Fruit fly (Drosophila melanogaster) whole organism, embryonic: Measurements from ENCODE around the gene Spase25.

Experiments used
- Aef1 ChIP-seq: fragments of 200-800 bp; sonication (Bioruptor generic); IDR thresholded peaks from 3 replicates; pipeline ENCODE4 v1.3.6; 2022; ENCODE audit warnings: missing biosample characterization, missing genetic modification characterization
- CG11085 ChIP-seq: fragments of 200-800 bp; sonication (Bioruptor generic); IDR thresholded peaks from 2 replicates; pipeline ENCODE4 v1.3.6; 2022; ENCODE audit warnings: missing biosample characterization, missing genetic modification characterization
- CG11093 ChIP-seq: fragments of 200-800 bp; sonication (Bioruptor generic); IDR thresholded peaks from 3 replicates; pipeline ENCODE4 v1.3.6; 2022; ENCODE audit warnings: missing biosample characterization, missing genetic modification characterization
- CG11398 ChIP-seq: fragments of 200-800 bp; sonication (Bioruptor generic); optimal IDR thresholded peaks from 2 replicates; lab custom pipeline; 2016; ENCODE audit warnings: missing biosample characterization, missing genetic modification characterization
- CG13123 ChIP-seq: fragments of 200-800 bp; sonication (Bioruptor generic); optimal IDR thresholded peaks from 2 replicates; lab custom pipeline; 2016; ENCODE audit warnings: missing biosample characterization, missing genetic modification characterization
- CG13424 ChIP-seq: fragments of 200-800 bp; sonication (Bioruptor generic); optimal IDR thresholded peaks from 2 replicates; lab custom pipeline; 2019; ENCODE audit warnings: missing biosample characterization, mild to moderate bottlenecking, missing genetic modification characterization, moderate library complexity
- CG15479 ChIP-seq: fragments of 200-800 bp; sonication (Bioruptor generic); optimal IDR thresholded peaks from 3 replicates; lab custom pipeline; 2019; ENCODE audit warnings: missing biosample characterization, mild to moderate bottlenecking, missing genetic modification characterization, moderate library complexity
- CG17186 ChIP-seq: fragments of 200-800 bp; sonication (Bioruptor generic); optimal IDR thresholded peaks from 3 replicates; lab custom pipeline; 2017; ENCODE audit warnings: missing biosample characterization, missing genetic modification reagents, missing genetic modification characterization
- CG2199 ChIP-seq: fragments of 200-800 bp; sonication (Bioruptor generic); IDR thresholded peaks from 3 replicates; pipeline ENCODE4 v1.3.6; 2022; ENCODE audit warnings: missing biosample characterization, missing genetic modification characterization
- CG30020 ChIP-seq: fragments of 200-800 bp; optimal IDR thresholded peaks from 2 replicates; lab custom pipeline; 2019; ENCODE audit warnings: missing biosample characterization, mild to moderate bottlenecking, missing genetic modification characterization, moderate library complexity
- CG30431 ChIP-seq: fragments of 200-800 bp; sonication (Bioruptor generic); optimal IDR thresholded peaks from 2 replicates; lab custom pipeline; 2017; ENCODE audit warnings: missing biosample characterization, missing genetic modification characterization
- CG33557 ChIP-seq: fragments of 200-800 bp; sonication (Bioruptor generic); optimal IDR thresholded peaks from 2 replicates; lab custom pipeline; 2019; ENCODE audit warnings: missing biosample characterization, mild to moderate bottlenecking, missing genetic modification characterization, moderate library complexity
- CG34376 ChIP-seq: fragments of 200-800 bp; sonication (Bioruptor generic); optimal IDR thresholded peaks from 2 replicates; lab custom pipeline; 2018; ENCODE audit warnings: missing biosample characterization, mild to moderate bottlenecking, missing genetic modification characterization
- CG34422 ChIP-seq: fragments of 200-800 bp; sonication (Bioruptor generic); IDR thresholded peaks from 3 replicates; pipeline ENCODE4 v1.3.6; 2022; ENCODE audit warnings: missing biosample characterization, missing genetic modification characterization
- CG3995 ChIP-seq: fragments of 200-800 bp; sonication (Bioruptor generic); optimal IDR thresholded peaks from 3 replicates; lab custom pipeline; 2016; ENCODE audit warnings: missing biosample characterization, missing genetic modification characterization
- CTCF ChIP-seq: fragments of 200-800 bp; sonication (Bioruptor generic); optimal IDR thresholded peaks from 2 replicates; lab custom pipeline; 2017; ENCODE audit warnings: missing biosample characterization, mild to moderate bottlenecking, missing genetic modification characterization, moderate library complexity
- Dek ChIP-seq: fragments of 200-800 bp; sonication (Bioruptor generic); optimal IDR thresholded peaks from 3 replicates; lab custom pipeline; 2019; ENCODE audit warnings: missing biosample characterization, mild to moderate bottlenecking, missing genetic modification characterization, moderate library complexity
- Ets65A ChIP-seq: fragments of 200-800 bp; sonication (Bioruptor generic); peaks from one replicate; lab custom pipeline; 2016; ENCODE audit warnings: missing biosample characterization, missing genetic modification characterization
- Fer3 ChIP-seq: fragments of 200-800 bp; sonication (Bioruptor generic); optimal IDR thresholded peaks from 2 replicates; lab custom pipeline; 2018; ENCODE audit warnings: missing biosample characterization, mild to moderate bottlenecking, missing genetic modification characterization, moderate library complexity
- Gsc ChIP-seq: fragments of 200-800 bp; sonication (Bioruptor generic); IDR thresholded peaks from 2 replicates; pipeline ENCODE4 v1.3.6; 2022; ENCODE audit warnings: missing biosample characterization, missing genetic modification characterization
- HLH54F ChIP-seq: fragments of 200-800 bp; sonication (Bioruptor generic); optimal IDR thresholded peaks from 3 replicates; lab custom pipeline; 2016; ENCODE audit warnings: missing biosample characterization, missing genetic modification characterization
- Hand ChIP-seq: fragments of 200-800 bp; sonication (Bioruptor generic); optimal IDR thresholded peaks from 2 replicates; lab custom pipeline; 2017; ENCODE audit warnings: mild to moderate bottlenecking, missing biosample characterization, missing genetic modification reagents, missing genetic modification characterization
- HmgZ ChIP-seq: fragments of 200-800 bp; sonication (Bioruptor generic); optimal IDR thresholded peaks from 2 replicates; lab custom pipeline; 2018; ENCODE audit warnings: missing biosample characterization, mild to moderate bottlenecking, missing genetic modification characterization
- Hr3 ChIP-seq: fragments of 200-800 bp; sonication (Bioruptor generic); optimal IDR thresholded peaks from 3 replicates; lab custom pipeline; 2016; ENCODE audit warnings: missing biosample characterization, missing genetic modification characterization
- Hr78 ChIP-seq, 2 experiments: fragments of 200-800 bp in 1 of 2; fragments of >200 bp in 1 of 2; sonication (Bioruptor generic) in 1 of 2; optimal IDR thresholded peaks; 2 replicates each; lab custom pipeline; 2017 to 2019; ENCODE audit warnings: missing biosample characterization in 2 of 2, missing genetic modification characterization in 2 of 2, mild to moderate bottlenecking in 1 of 2, moderate library complexity in 1 of 2
- MTF-1 ChIP-seq: fragments of 200-800 bp; sonication (Bioruptor generic); optimal IDR thresholded peaks from 2 replicates; lab custom pipeline; 2018; ENCODE audit warnings: missing biosample characterization, mild to moderate bottlenecking, missing genetic modification characterization, borderline replicate concordance
- Med ChIP-seq: fragments of 200-800 bp; sonication (Bioruptor generic); peaks from one replicate; lab custom pipeline; 2016; ENCODE audit warnings: missing biosample characterization, missing genetic modification characterization, mild to moderate bottlenecking, inconsistent platforms, moderate library complexity
- Pdp1 ChIP-seq, 2 experiments: fragments of 200-800 bp; sonication (Bioruptor generic); optimal IDR thresholded peaks; 3 replicates each; lab custom pipeline; 2016; ENCODE audit warnings: missing biosample characterization in 2 of 2, missing genetic modification characterization in 2 of 2, mild to moderate bottlenecking in 1 of 2, moderate library complexity in 1 of 2
- Sox100B ChIP-seq: fragments of 200-800 bp; sonication (Bioruptor generic); optimal IDR thresholded peaks from 3 replicates; lab custom pipeline; 2018; ENCODE audit warnings: missing biosample characterization, mild to moderate bottlenecking, missing genetic modification characterization
- Stat92E ChIP-seq, 3 experiments: fragments of >200 bp in 2 of 3; fragments of 200-800 bp in 1 of 3; sonication (Bioruptor generic) in 1 of 3; optimal IDR thresholded peaks; 2 replicates each; lab custom pipeline; 2017 to 2019; ENCODE audit warnings: missing biosample characterization in 3 of 3, missing genetic modification characterization in 3 of 3, mild to moderate bottlenecking in 1 of 3, moderate library complexity in 1 of 3
- bbx ChIP-seq: fragments of 200-800 bp; sonication (Bioruptor generic); IDR thresholded peaks from 2 replicates; pipeline ENCODE4 v1.3.6; 2022; ENCODE audit warnings: missing biosample characterization, missing genetic modification characterization; ENCODE audit not compliant: partially characterized antibody
- cg ChIP-seq: fragments of 200-800 bp; sonication (Bioruptor generic); optimal IDR thresholded peaks from 3 replicates; lab custom pipeline; 2019; ENCODE audit warnings: missing biosample characterization, mild to moderate bottlenecking, missing genetic modification characterization, moderate library complexity
- esg ChIP-seq: fragments of 200-800 bp; sonication (Bioruptor generic); conservative IDR thresholded peaks from 2 replicates; pipeline ENCODE4 v1.3.6; 2022; ENCODE audit warnings: missing biosample characterization, missing genetic modification characterization
- gce ChIP-seq: fragments of 200-800 bp; sonication (Bioruptor generic); IDR thresholded peaks from 3 replicates; pipeline ENCODE4 v1.3.6; 2022; ENCODE audit warnings: missing biosample characterization, missing genetic modification characterization
- hkb ChIP-seq, 2 experiments: fragments of 200-800 bp in 1 of 2; fragments of >200 bp in 1 of 2; sonication (Bioruptor generic) in 1 of 2; IDR thresholded peaks in 1 of 2; optimal IDR thresholded peaks in 1 of 2; 2 replicates each; pipeline versions ENCODE4 v1.3.6 to Lab custom; 2017 to 2022; ENCODE audit warnings: missing biosample characterization in 1 of 2, missing genetic modification characterization in 1 of 2
- peb ChIP-seq: fragments of 200-800 bp; sonication (Bioruptor generic); IDR thresholded peaks from 2 replicates; pipeline ENCODE4 v1.3.6; 2022; ENCODE audit warnings: missing biosample characterization, missing genetic modification characterization
- pita ChIP-seq: fragments of 200-800 bp; sonication (Bioruptor generic); optimal IDR thresholded peaks from 2 replicates; lab custom pipeline; 2017; ENCODE audit warnings: missing biosample characterization, mild to moderate bottlenecking, missing genetic modification characterization
- schlank ChIP-seq: fragments of 200-800 bp; sonication (Bioruptor generic); optimal IDR thresholded peaks from 2 replicates; lab custom pipeline; 2018; ENCODE audit warnings: missing biosample characterization, mild to moderate bottlenecking, missing genetic modification characterization
- vvl ChIP-seq: fragments of 200-800 bp; sonication (Bioruptor generic); IDR thresholded peaks from 2 replicates; pipeline ENCODE4 v1.3.6; 2022; ENCODE audit warnings: missing biosample characterization, missing genetic modification characterization
- zen2 ChIP-seq: fragments of 200-800 bp; sonication (Bioruptor generic); IDR thresholded peaks from 3 replicates; pipeline ENCODE4 v1.3.6; 2022; ENCODE audit warnings: missing biosample characterization, missing genetic modification characterization; ENCODE audit not compliant: partially characterized antibody
- zfh1 ChIP-seq: fragments of 200-800 bp; sonication (Bioruptor generic); IDR thresholded peaks from 3 replicates; pipeline ENCODE4 v1.3.6; 2022; ENCODE audit warnings: missing biosample characterization, missing genetic modification characterization

The Spase25 gene

DNA sequence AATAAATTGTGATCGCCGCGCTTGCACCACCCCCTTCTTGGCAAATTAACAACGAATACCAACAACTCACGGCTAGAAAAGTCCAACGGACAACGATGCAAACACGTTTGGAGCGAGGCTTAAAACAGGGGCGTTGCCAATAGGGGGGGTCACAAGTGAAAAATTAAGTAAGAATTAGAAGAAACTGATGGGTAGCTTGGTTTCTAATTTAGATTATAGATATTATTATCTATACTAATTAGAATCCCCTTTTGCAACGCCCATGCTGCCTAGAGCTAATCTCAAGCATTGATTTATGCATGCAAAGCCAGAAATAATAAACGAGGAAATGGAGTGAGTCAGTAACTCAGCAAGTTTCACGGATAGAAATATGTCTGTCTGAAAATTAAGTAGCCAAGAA lies 33.4 kb downstream of the Spase25 start (continued):
- TF ChIP-seq Stat92E (GFP tag; optimal IDR thresholded peaks at IDR 0.05; lab: Kevin White, UChicago) (no peak), Dek (tag; lab: Kevin White, UChicago) (peak; percentile 71), CG11085 (peak; percentile 70), peb (GFP tag; lab: Robert Waterston, UW) (peak; percentile 61), hkb (optimal IDR thresholded peaks at IDR 0.05; lab: Kevin White, UChicago) (no peak), hkb (GFP tag; IDR thresholded peaks at IDR 0.05; lab: Robert Waterston, UW) (peak; percentile 86), Sox100B (GFP tag; lab: Kevin White, UChicago) (peak; percentile 55), CG34376 (GFP tag; lab: Kevin White, UChicago) (peak; percentile 23), CG13424 (tag; lab: Kevin White, UChicago) (peak; percentile 78), CG33557 (GFP tag; lab: Kevin White, UChicago) (no peak), MTF-1 (peak; percentile 55), CG11398 (no peak), HLH54F (GFP tag; lab: Kevin White, UChicago) (peak; percentile 32), zen2 (no peak), CG17186 (GFP tag; lab: Kevin White, UChicago) (no peak), Aef1 (peak; percentile 88), CG30431 (GFP tag; lab: Kevin White, UChicago) (peak; percentile 58), schlank (tag; lab: Kevin White, UChicago) (peak; percentile 39), Fer3 (peak; percentile 79), CG11093 (GFP tag; lab: Robert Waterston, UW) (0 out of 3 replicates have a peak, but pooled peaks have one; percentile 52), HmgZ (tag; lab: Kevin White, UChicago) (peak; percentile 44)

DNA sequence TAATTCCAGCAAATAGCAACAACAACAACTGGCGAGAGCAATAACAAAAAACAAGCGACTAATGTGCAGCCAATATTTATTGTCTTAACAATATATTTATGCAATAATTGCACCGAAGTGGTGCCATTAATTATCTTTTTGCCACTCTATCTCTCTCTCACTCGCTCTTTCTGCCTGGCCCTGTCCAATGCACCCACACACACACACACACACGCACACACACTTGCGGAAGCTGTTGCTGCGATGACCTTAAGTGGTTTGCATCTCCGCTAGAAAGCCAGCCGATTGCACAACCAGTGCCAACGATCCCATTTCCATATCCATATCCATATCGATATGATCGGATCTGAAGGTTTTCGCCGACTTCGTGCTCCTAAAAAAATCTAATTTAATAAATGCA lies 35.2 kb downstream of the Spase25 start:
- TF ChIP-seq CG13123 (GFP tag; lab: Kevin White, UChicago) (no peak), Hand (no peak), pita (GFP tag; lab: Kevin White, UChicago) (peak; percentile 14), Med (GFP tag; lab: Kevin White, UChicago) (peak; percentile 65), CG2199 (GFP tag; lab: Robert Waterston, UW) (peak; percentile 36; the same call in 1 of the 3 replicates), CG3995 (GFP tag; lab: Kevin White, UChicago) (no peak), esg (no peak), CG15479 (peak; percentile 48), vvl (GFP tag; lab: Robert Waterston, UW) (peak; percentile 10; the same call in 1 of the 2 replicates), CG30020 (no peak), Hr3 (GFP tag; lab: Kevin White, UChicago) (no peak), cg (GFP tag; lab: Kevin White, UChicago) (peak; percentile 61), Hr78 (GFP tag; optimal IDR thresholded peaks at IDR 0.05; lab: Kevin White, UChicago) (peak in 1 of 2 experiments; percentile 46), Ets65A (GFP tag; lab: Kevin White, UChicago) (peak; percentile 64), Pdp1 (GFP tag; optimal IDR thresholded peaks at IDR 0.05; lab: Kevin White, UChicago) (peak in 1 of 2 experiments; percentile 32), Gsc (no peak), gce (GFP tag; lab: Robert Waterston, UW) (no peak), CTCF (GFP tag; lab: Kevin White, UChicago) (peak; percentile 11), HLH54F (GFP tag; lab: Kevin White, UChicago) (no peak), CG34422 (GFP tag; lab: Robert Waterston, UW) (no peak), zfh1 (GFP tag; lab: Robert Waterston, UW) (no peak), bbx (GFP tag; lab: Robert Waterston, UW) (peak; percentile 14; the same call in 1 of the 2 replicates)
